Worm (Caenorhabditis elegans): ENCODE data around the gene mlcd-1.

mlcd-1 gene

DNA sequence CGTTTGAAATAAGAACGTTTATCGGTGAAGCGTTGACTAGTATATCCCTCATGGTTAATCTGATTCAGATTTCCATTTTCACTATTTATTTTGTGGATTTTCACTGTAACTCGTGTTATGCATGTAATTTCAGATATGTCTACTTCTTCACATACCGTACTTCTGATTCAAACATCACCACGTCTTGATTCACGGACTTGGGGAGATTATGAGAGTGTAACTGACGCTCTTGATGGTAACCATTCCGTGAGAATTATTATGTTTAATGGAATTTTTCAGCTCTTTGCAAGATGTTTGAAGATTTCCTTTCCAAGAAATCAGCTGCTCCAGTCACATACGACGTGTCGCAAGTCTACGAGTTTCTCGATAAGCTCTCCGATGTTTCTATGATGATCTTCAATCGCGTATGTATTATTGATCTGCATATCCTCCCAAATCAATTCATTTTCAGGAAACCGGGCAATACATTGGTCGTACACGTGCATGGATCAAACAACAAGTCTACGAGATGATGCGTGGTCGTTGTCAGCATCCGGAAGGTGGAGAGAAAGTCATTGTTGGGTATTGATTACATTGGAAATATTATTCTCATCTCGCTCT is 25.3 kb upstream of the mlcd-1 start, which contains the start of gene erh-2:
Gene erh-2 (plus strand): TSS at position 134 of the 600 bp plus-strand sequence.
- no peak for TF ChIP-seq fkh-10 (GFP tag; optimal IDR thresholded peaks at IDR 0.05)
- TF ChIP-seq ttx-3 (tag; optimal IDR thresholded peaks at IDR 0.05), result no peak
- TF ChIP-seq dve-1 (tag; optimal IDR thresholded peaks at IDR 0.05), result no peak
- no peak for TF ChIP-seq pag-3 (tag; optimal IDR thresholded peaks at IDR 0.05; ENCODE audit: borderline replicate concordance)
- no peak for TF ChIP-seq che-1 (tag; optimal IDR thresholded peaks at IDR 0.05)
- TF ChIP-seq eyg-1 (tag; optimal IDR thresholded peaks at IDR 0.05), result no peak
- TF ChIP-seq syd-9 (tag; optimal IDR thresholded peaks at IDR 0.05), result no peak

- TF ChIP-seq C38D4.7 (GFP tag; optimal IDR thresholded peaks at IDR 0.05), result no peak
- TF ChIP-seq tbx-2 (tag; optimal IDR thresholded peaks at IDR 0.05), result peak; percentile 16
- TF ChIP-seq che-1 (tag; optimal IDR thresholded peaks at IDR 0.05), result peak; percentile 20
- no peak for TF ChIP-seq ceh-24 (tag; optimal IDR thresholded peaks at IDR 0.05)
- peak; percentile 56 for TF ChIP-seq ceh-14 (tag; optimal IDR thresholded peaks at IDR 0.05)
- TF ChIP-seq ceh-2 (tag; optimal IDR thresholded peaks at IDR 0.05), result no peak
- TF ChIP-seq ets-4 (tag; optimal IDR thresholded peaks at IDR 0.05), result no peak
- no peak for TF ChIP-seq fax-1 (tag; optimal IDR thresholded peaks at IDR 0.05)
- peak; percentile 88 for TF ChIP-seq unc-42 (tag; optimal IDR thresholded peaks at IDR 0.05)
- TF ChIP-seq ceh-48 (tag; optimal IDR thresholded peaks at IDR 0.05), result no peak
- TF ChIP-seq pag-3 (tag; optimal IDR thresholded peaks at IDR 0.05; ENCODE audit: borderline replicate concordance), result no peak
- TF ChIP-seq ttx-3 (tag; optimal IDR thresholded peaks at IDR 0.05), result peak; percentile 22
- TF ChIP-seq nfya-1 (tag; optimal IDR thresholded peaks at IDR 0.05), result peak; percentile 74
- no peak for TF ChIP-seq hlh-6 (tag; optimal IDR thresholded peaks at IDR 0.05)
- TF ChIP-seq pha-4 (tag; optimal IDR thresholded peaks at IDR 0.05), result no peak
- peak; percentile 14; the same call in 1 of the 2 replicates for TF ChIP-seq sox-2 (GFP tag; IDR thresholded peaks at IDR 0.05)
- no peak for TF ChIP-seq ztf-16 (tag; optimal IDR thresholded peaks at IDR 0.05)
- TF ChIP-seq fkh-6 (tag; optimal IDR thresholded peaks at IDR 0.05), result no peak
- peak; percentile 29 for TF ChIP-seq ceh-31 (tag; optimal IDR thresholded peaks at IDR 0.05)
These were observed 19.2 kb upstream of the mlcd-1 start, which contains the start of the genes F35G12.7 and smc-4 for ce11 chrIII:4587177-4587576. TSS of gene F35G12.7 (minus strand) at chrIII:4587330. TSS of gene smc-4 (plus strand) at chrIII:4587501.

DNA sequence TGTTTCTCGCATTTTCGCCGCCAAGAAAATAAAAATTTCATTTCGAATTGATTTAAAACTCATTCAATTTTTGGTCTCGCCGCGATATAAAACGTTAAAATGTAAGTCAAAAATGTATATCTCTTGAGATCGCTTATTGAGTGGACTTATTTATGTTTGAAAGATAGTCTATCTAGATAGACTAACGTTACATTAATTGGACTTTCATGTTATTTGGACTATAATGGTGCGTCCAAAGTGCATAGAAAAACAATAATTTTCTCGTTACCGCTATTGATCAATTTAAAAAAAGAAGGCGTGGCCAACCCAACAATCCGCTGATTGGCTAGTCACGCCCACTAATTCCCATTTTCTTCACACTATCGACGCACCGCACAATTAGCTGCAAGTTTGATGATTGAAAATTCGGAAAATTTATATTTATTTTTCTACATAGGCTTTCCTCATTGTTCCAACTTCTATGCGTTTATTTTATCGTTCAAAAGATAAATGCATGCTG is 16.2 kb upstream of the mlcd-1 start, which contains the start of gene F35G12.5:
Gene F35G12.5 (plus strand): TSS at position 51 of the 499 bp plus-strand sequence.
- TF ChIP-seq hlh-30 (tag; optimal IDR thresholded peaks at IDR 0.05; ENCODE audit: insufficient read depth), result no peak
- peak; percentile 95 for TF ChIP-seq nfya-1 (tag; optimal IDR thresholded peaks at IDR 0.05)
- TF ChIP-seq ceh-2 (tag; optimal IDR thresholded peaks at IDR 0.05), result no peak

- TF ChIP-seq elt-4 (tag; optimal IDR thresholded peaks at IDR 0.05), result no peak
- no peak for TF ChIP-seq ceh-14 (tag; optimal IDR thresholded peaks at IDR 0.05)
- no peak for TF ChIP-seq C08G9.2 (tag; optimal IDR thresholded peaks at IDR 0.05)
- no peak for TF ChIP-seq pros-1 (tag; optimal IDR thresholded peaks at IDR 0.05)
- no peak for TF ChIP-seq nfya-1 (tag; optimal IDR thresholded peaks at IDR 0.05)
- no peak for TF ChIP-seq hlh-30 (tag; optimal IDR thresholded peaks at IDR 0.05; ENCODE audit: insufficient read depth)
- TF ChIP-seq Y22D7AL.16 (tag; optimal IDR thresholded peaks at IDR 0.05), result no peak
- TF ChIP-seq mec-3 (tag; optimal IDR thresholded peaks at IDR 0.05; ENCODE audit: borderline replicate concordance), result no peak
- no peak for TF ChIP-seq madf-2 (tag; optimal IDR thresholded peaks at IDR 0.05)
- TF ChIP-seq ceh-24 (tag; optimal IDR thresholded peaks at IDR 0.05), result no peak
- no peak for TF ChIP-seq ceh-19 (GFP tag; optimal IDR thresholded peaks at IDR 0.05)
- no peak for TF ChIP-seq npax-4 (tag; optimal IDR thresholded peaks at IDR 0.05)
- TF ChIP-seq pha-2 (tag; optimal IDR thresholded peaks at IDR 0.05), result no peak
- no peak for TF ChIP-seq elt-2 (tag; optimal IDR thresholded peaks at IDR 0.05)
- no peak for TF ChIP-seq K09A11.1 (tag; optimal IDR thresholded peaks at IDR 0.05; ENCODE audit: insufficient read depth)
- TF ChIP-seq nhr-232 (tag; optimal IDR thresholded peaks at IDR 0.05), result no peak
- TF ChIP-seq ceh-9 (tag; optimal IDR thresholded peaks at IDR 0.05), result no peak
- no peak for TF ChIP-seq ahr-1 (tag; optimal IDR thresholded peaks at IDR 0.05)
- TF ChIP-seq ceh-31 (tag; optimal IDR thresholded peaks at IDR 0.05), result no peak
- no peak for TF ChIP-seq che-1 (tag; optimal IDR thresholded peaks at IDR 0.05)
These were observed 13.6 kb upstream of the mlcd-1 start, which contains the start of gene F35G12.12 for ce11 chrIII:4581495-4581894. TSS of gene F35G12.12 (plus strand) at chrIII:4581795.
